Fruit fly (Drosophila melanogaster) whole organism, adult: ENCODE results near the gene CG9123.

Experiments used
- Clk ChIP-seq: fragments of 200-800 bp; sonication (Bioruptor generic); optimal IDR thresholded peaks from 2 replicates; lab custom pipeline; 2017; ENCODE audit warnings: missing biosample characterization, missing genetic modification characterization
- Mnt ChIP-seq: fragments of 200-800 bp; sonication (Bioruptor generic); optimal IDR thresholded peaks from 2 replicates; lab custom pipeline; 2016; ENCODE audit warnings: missing biosample characterization, mild to moderate bottlenecking, missing genetic modification characterization
- pad ChIP-seq: fragments of 200-800 bp; sonication (Bioruptor generic); optimal IDR thresholded peaks from 3 replicates; lab custom pipeline; 2017; ENCODE audit warnings: missing biosample characterization, missing genetic modification characterization, mild to moderate bottlenecking, moderate library complexity, missing genetic modification reagents
- toe ChIP-seq: fragments of 200-800 bp; sonication (Bioruptor generic); optimal IDR thresholded peaks from 2 replicates; lab custom pipeline; 2016; ENCODE audit warnings: missing biosample characterization, missing genetic modification characterization

dm6 chrX:15383513-15384373 is 41.8 kb upstream of the CG9123 start:
- TF ChIP-seq pad = no peak
- no peak for TF ChIP-seq Clk (GFP tag; lab: Kevin White, UChicago)
- TF ChIP-seq Mnt (GFP tag; lab: Kevin White, UChicago) = no peak
- peak; percentile 27 for TF ChIP-seq toe
